Worm (Caenorhabditis elegans): Measurements from ENCODE around the gene daf-10.

daf-10 gene

DNA sequence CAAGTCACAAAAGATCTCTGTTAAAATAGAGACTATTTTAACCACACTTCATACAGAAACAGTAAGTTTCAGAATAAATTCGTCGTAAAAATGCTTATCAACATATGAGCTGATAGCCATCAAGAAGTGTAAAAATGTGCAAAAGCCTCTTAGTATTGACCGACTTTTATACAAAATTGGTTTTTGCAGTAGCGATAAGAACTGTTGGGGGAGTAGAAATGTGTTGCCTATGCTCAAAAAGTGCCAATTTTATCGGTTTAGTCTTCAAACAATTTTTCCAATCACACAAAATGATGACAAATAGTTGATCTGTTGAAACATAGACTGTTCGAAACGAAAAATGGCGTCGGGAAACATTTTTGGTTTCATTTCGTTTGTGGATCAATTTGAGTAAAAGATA lies 13.9 kb upstream of the daf-10 start:
- TF ChIP-seq sem-2 (GFP tag; optimal IDR thresholded peaks at IDR 0.05) (no peak), sptf-1 (tag; optimal IDR thresholded peaks at IDR 0.05) (no peak), nhr-76 (tag; optimal IDR thresholded peaks at IDR 0.05) (no peak), cnd-1 (tag; optimal IDR thresholded peaks at IDR 0.05) (no peak), ceh-83 (GFP tag; optimal IDR thresholded peaks at IDR 0.05) (no peak), nhr-12 (tag; optimal IDR thresholded peaks at IDR 0.05) (no peak), pha-4 (tag; optimal IDR thresholded peaks at IDR 0.05) (no peak), mls-2 (tag; optimal IDR thresholded peaks at IDR 0.05) (no peak), mab-5 (tag; optimal IDR thresholded peaks at IDR 0.05) (no peak), lin-13 (tag; optimal IDR thresholded peaks at IDR 0.05) (no peak), ceh-43 (GFP tag; optimal IDR thresholded peaks at IDR 0.05) (no peak), nhr-2 (tag; optimal IDR thresholded peaks at IDR 0.05) (no peak), ces-1 (GFP tag; optimal IDR thresholded peaks at IDR 0.05) (no peak), unc-120 (tag; optimal IDR thresholded peaks at IDR 0.05; ENCODE audit: poor library complexity, severe bottlenecking) (no peak), unc-62 (GFP tag; optimal IDR thresholded peaks at IDR 0.05) (no peak), nhr-28 (tag; optimal IDR thresholded peaks at IDR 0.05) (no peak), bed-3 (GFP tag; optimal IDR thresholded peaks at IDR 0.05) (no peak), ham-2 (GFP tag; optimal IDR thresholded peaks at IDR 0.05) (no peak)

- no peak for TF ChIP-seq pha-4 (tag; optimal IDR thresholded peaks at IDR 0.05)
- no peak for TF ChIP-seq hlh-1 (tag; optimal IDR thresholded peaks at IDR 0.05)
- no peak for TF ChIP-seq unc-62 (GFP tag; optimal IDR thresholded peaks at IDR 0.05)
These were observed 13.2 kb upstream of the daf-10 start, which contains the start of gene pcp-3 for ce11 chrIV:9158969-9159800. Gene pcp-3 (minus strand): TSS chrIV:9159019.

DNA sequence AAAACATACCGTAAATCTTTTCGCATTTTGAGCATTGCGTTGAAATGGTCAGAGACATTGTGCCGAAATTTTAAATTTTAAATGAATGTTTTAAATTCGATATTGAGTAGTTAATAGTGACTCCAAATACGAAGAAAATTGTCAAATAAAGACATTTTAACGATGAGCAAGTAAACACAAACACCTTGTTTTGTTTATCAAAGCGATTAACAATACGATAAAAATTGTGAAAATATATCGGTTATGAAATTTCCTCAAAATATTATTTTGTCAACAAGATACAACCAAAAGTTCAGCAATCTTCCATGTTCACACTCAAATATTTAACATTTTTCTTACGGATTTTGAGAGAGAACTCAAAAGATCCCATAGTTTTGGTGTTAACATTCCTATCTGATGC lies 8.3 kb upstream of the daf-10 start, which contains the start of gene F23B2.10:
F23B2.10 (minus strand) TSS at position 101 of the 400 bp plus-strand sequence.
- TF ChIP-seq sptf-1 (tag; optimal IDR thresholded peaks at IDR 0.05), result no peak

- TF ChIP-seq nhr-2 (tag; optimal IDR thresholded peaks at IDR 0.05) (no peak), ces-1 (GFP tag; optimal IDR thresholded peaks at IDR 0.05) (no peak), nhr-76 (tag; optimal IDR thresholded peaks at IDR 0.05) (no peak), drap-1 (GFP tag; optimal IDR thresholded peaks at IDR 0.05) (no peak), ceh-39 (tag; optimal IDR thresholded peaks at IDR 0.05) (no peak), tbx-8 (GFP tag; optimal IDR thresholded peaks at IDR 0.05) (no peak), mab-5 (tag; optimal IDR thresholded peaks at IDR 0.05) (no peak), sem-2 (GFP tag; optimal IDR thresholded peaks at IDR 0.05) (no peak), hlh-1 (tag; optimal IDR thresholded peaks at IDR 0.05) (no peak), ceh-43 (GFP tag; optimal IDR thresholded peaks at IDR 0.05) (no peak), mep-1 (tag; optimal IDR thresholded peaks at IDR 0.05) (no peak)
These were observed 4.2 kb upstream of the daf-10 start, which contains the start of gene F23B2.7 for ce11 chrIV:9150175-9150574. Gene F23B2.7 (plus strand): TSS chrIV:9150475.

- TF ChIP-seq ztf-11 (tag; optimal IDR thresholded peaks at IDR 0.05) (no peak), mep-1 (tag; optimal IDR thresholded peaks at IDR 0.05) (peak; percentile 4), pha-4 (tag; optimal IDR thresholded peaks at IDR 0.05) (peak; percentile 46)
These were observed 958 bp upstream of the daf-10 start, which contains the start of the genes rpb-12 and aly-2 for ce11 chrIV:9146819-9147518. Gene rpb-12 (minus strand): TSS chrIV:9146869. Gene aly-2 (plus strand): TSS chrIV:9147468.

DNA sequence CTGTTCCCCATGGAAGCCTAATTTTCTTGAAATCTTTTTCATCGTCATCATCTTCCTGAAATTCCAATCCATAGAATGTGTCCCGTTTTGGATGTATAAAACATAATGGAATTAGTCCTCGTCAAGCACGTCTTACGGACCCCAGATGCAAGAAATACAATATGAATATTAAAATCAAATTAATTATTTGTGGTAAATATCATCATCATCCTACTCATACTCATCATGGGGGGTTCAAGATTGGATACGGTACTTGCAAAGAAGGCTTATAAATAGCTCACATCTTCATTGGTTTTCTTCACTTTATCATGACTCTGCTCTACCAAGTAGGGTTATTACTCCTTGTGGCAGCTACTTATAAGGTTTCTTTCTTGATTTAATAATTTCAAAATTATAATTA lies 1.6 kb downstream of the daf-10 start, which contains the start of gene flp-1:
flp-1 (plus strand) TSS at position 301 of the 400 bp plus-strand sequence.
- no peak for TF ChIP-seq nhr-2 (tag; optimal IDR thresholded peaks at IDR 0.05)
- peak; percentile 70 for TF ChIP-seq ces-1 (GFP tag; optimal IDR thresholded peaks at IDR 0.05)

All from whole organism, mixed stage, embryonic.